Worm (Caenorhabditis elegans) whole organism, mixed stage, embryonic: ENCODE results near the gene oac-41.

Experiments
- blmp-1 ChIP-seq: fragments of 150-350 bp; optimal IDR thresholded peaks from 2 replicates; lab custom pipeline; 2014; ENCODE audit warnings: missing biosample characterization, missing genetic modification characterization
- drap-1 ChIP-seq: fragments of 200-800 bp; sonication (Bioruptor generic); optimal IDR thresholded peaks from 3 replicates; lab custom pipeline; 2018; ENCODE audit warnings: mild to moderate bottlenecking, missing genetic modification characterization, missing compliant biosample characterization
- hlh-1 ChIP-seq: fragments of 150-350 bp; optimal IDR thresholded peaks from 2 replicates; lab custom pipeline; 2014; ENCODE audit warnings: missing biosample characterization, missing genetic modification reagents, missing genetic modification characterization
- lin-13 ChIP-seq: fragments of 150-350 bp; optimal IDR thresholded peaks from 2 replicates; lab custom pipeline; 2014; ENCODE audit warnings: missing biosample characterization, missing genetic modification characterization
- lsy-2 ChIP-seq: fragments of 150-350 bp; optimal IDR thresholded peaks from 2 replicates; lab custom pipeline; 2014; ENCODE audit warnings: missing biosample characterization, missing genetic modification characterization
- mab-5 ChIP-seq: fragments of 150-350 bp; optimal IDR thresholded peaks from 2 replicates; lab custom pipeline; 2014; ENCODE audit warnings: missing biosample characterization, missing genetic modification characterization
- mep-1 ChIP-seq: fragments of 150-350 bp; optimal IDR thresholded peaks from 2 replicates; lab custom pipeline; 2017; ENCODE audit warnings: missing biosample characterization, missing genetic modification reagents, missing genetic modification characterization, inconsistent platforms
- nhr-12 ChIP-seq: fragments of 150-350 bp; optimal IDR thresholded peaks from 2 replicates; lab custom pipeline; 2014; ENCODE audit warnings: missing biosample characterization, missing genetic modification characterization
- snpc-4 ChIP-seq: fragments of 150-350 bp; optimal IDR thresholded peaks from 2 replicates; lab custom pipeline; 2014; ENCODE audit warnings: missing biosample characterization, missing genetic modification characterization
- unc-120 ChIP-seq: sonication (generic microtip); optimal IDR thresholded peaks from 2 replicates; lab custom pipeline; 2017; ENCODE audit warnings: missing genetic modification characterization, missing compliant biosample characterization; ENCODE audit not compliant: poor library complexity, severe bottlenecking
- unc-62 ChIP-seq: fragments of 150-350 bp; optimal IDR thresholded peaks from 2 replicates; lab custom pipeline; 2014; ENCODE audit warnings: missing biosample characterization, missing genetic modification reagents, missing genetic modification characterization

- TF ChIP-seq lin-13 (tag; lab: Kevin White, UChicago) (no peak), lsy-2 (tag; lab: Kevin White, UChicago) (no peak), unc-120 (tag; lab: Kevin White, UChicago) (no peak), blmp-1 (tag; lab: Kevin White, UChicago) (no peak), nhr-12 (no peak), drap-1 (GFP tag; lab: Kevin White, UChicago) (no peak), snpc-4 (tag; lab: Kevin White, UChicago) (no peak), mep-1 (tag; lab: Kevin White, UChicago) (no peak), unc-62 (GFP tag; lab: Kevin White, UChicago) (no peak), mab-5 (tag; lab: Kevin White, UChicago) (no peak), hlh-1 (tag; lab: Kevin White, UChicago) (no peak)
Observed at ce11 chrV:9047555-9048049, 25.6 kb upstream of the oac-41 start, which contains the start of gene C25E10.17.
